Fruit fly (Drosophila melanogaster) whole organism, wandering third instar larva: ENCODE results near the gene CG2147.

Source experiments
- Abd-B ChIP-seq: fragments of >200 bp; optimal IDR thresholded peaks from 2 replicates; lab custom pipeline; 2017; ENCODE audit warnings: missing biosample characterization, missing genetic modification characterization
- CG32264 ChIP-seq: fragments of 200-800 bp; sonication (Bioruptor generic); optimal IDR thresholded peaks from 2 replicates; lab custom pipeline; 2016; ENCODE audit warnings: missing biosample characterization, missing genetic modification characterization
- CG9705 ChIP-seq: fragments of 200-800 bp; sonication (Bioruptor generic); optimal IDR thresholded peaks from 2 replicates; lab custom pipeline; 2018; ENCODE audit warnings: missing biosample characterization, mild to moderate bottlenecking, missing genetic modification characterization
- Dfd ChIP-seq: fragments of >200 bp; optimal IDR thresholded peaks from 2 replicates; lab custom pipeline; 2017; ENCODE audit warnings: missing biosample characterization, missing genetic modification characterization
- Dif ChIP-seq: fragments of 200-275, 200-300 bp; sonication (Bioruptor generic); optimal IDR thresholded peaks from 2 replicates; lab custom pipeline; 2018; ENCODE audit warnings: missing biosample characterization, missing genetic modification characterization; ENCODE audit not compliant: partially characterized antibody
- GATAd ChIP-seq: sonication (Bioruptor generic); optimal IDR thresholded peaks from 2 replicates; lab custom pipeline; 2016; ENCODE audit warnings: missing biosample characterization, missing genetic modification characterization
- HLH106 ChIP-seq: fragments of 200-800 bp; optimal IDR thresholded peaks from 3 replicates; lab custom pipeline; 2019; ENCODE audit warnings: missing biosample characterization, mild to moderate bottlenecking, missing genetic modification characterization, moderate library complexity
- Hnf4 ChIP-seq: fragments of 200-800 bp; sonication (Bioruptor generic); optimal IDR thresholded peaks from 2 replicates; lab custom pipeline; 2016; ENCODE audit warnings: missing biosample characterization, mild to moderate bottlenecking, missing genetic modification characterization
- Hr78 ChIP-seq: fragments of >200 bp; optimal IDR thresholded peaks from 2 replicates; lab custom pipeline; 2017; ENCODE audit warnings: missing biosample characterization, missing genetic modification characterization
- Hr83 ChIP-seq: fragments of 200-300 bp; sonication (Bioruptor generic); optimal IDR thresholded peaks from 2 replicates; lab custom pipeline; 2016; ENCODE audit warnings: missing biosample characterization, mild to moderate bottlenecking, missing genetic modification characterization, moderate library complexity; ENCODE audit not compliant: poor library complexity, severe bottlenecking
- Jra ChIP-seq: sonication (Bioruptor generic); optimal IDR thresholded peaks from 2 replicates; lab custom pipeline; 2016; ENCODE audit warnings: missing biosample characterization, missing genetic modification characterization
- Mio ChIP-seq: sonication (Bioruptor generic); optimal IDR thresholded peaks from 2 replicates; lab custom pipeline; 2016; ENCODE audit warnings: missing biosample characterization, missing genetic modification characterization
- Myc ChIP-seq: fragments of >200 bp; optimal IDR thresholded peaks from 2 replicates; lab custom pipeline; 2017
- N ChIP-seq: fragments of >200 bp; optimal IDR thresholded peaks from 2 replicates; lab custom pipeline; 2018; ENCODE audit warnings: missing biosample characterization, missing external identifiers, missing genetic modification characterization
- OdsH ChIP-seq: fragments of 200-800 bp; sonication (Bioruptor generic); optimal IDR thresholded peaks from 2 replicates; lab custom pipeline; 2016; ENCODE audit warnings: missing biosample characterization, mild to moderate bottlenecking, missing genetic modification characterization
- Rel ChIP-seq, 2 experiments: fragments of 200-800 bp; sonication (Bioruptor generic) in 1 of 2; optimal IDR thresholded peaks; 2 replicates in 1 of 2; 3 replicates in 1 of 2; lab custom pipeline; 2016 to 2019; ENCODE audit warnings: mild to moderate bottlenecking in 2 of 2, missing biosample characterization in 2 of 2, missing genetic modification characterization in 2 of 2, moderate library complexity in 1 of 2
- Sp1 ChIP-seq: fragments of 200-800 bp; sonication (Bioruptor generic); optimal IDR thresholded peaks from 3 replicates; lab custom pipeline; 2019; ENCODE audit warnings: missing biosample characterization, mild to moderate bottlenecking, missing genetic modification characterization, moderate library complexity
- Vsx2 ChIP-seq: fragments of 200-300, 225-300 bp; sonication (Bioruptor generic); optimal IDR thresholded peaks from 2 replicates; lab custom pipeline; 2018; ENCODE audit warnings: missing biosample characterization, missing genetic modification characterization; ENCODE audit not compliant: partially characterized antibody
- br ChIP-seq: fragments of 200-800 bp; sonication (Bioruptor generic); optimal IDR thresholded peaks from 2 replicates; lab custom pipeline; 2016; ENCODE audit warnings: missing biosample characterization, missing genetic modification characterization
- brk ChIP-seq: fragments of 200-800 bp; sonication (Bioruptor generic); optimal IDR thresholded peaks from 2 replicates; lab custom pipeline; 2016; ENCODE audit warnings: missing biosample characterization, mild to moderate bottlenecking, missing genetic modification characterization
- dl ChIP-seq, 2 experiments: fragments of 175-275, 200-275 bp in 1 of 2; fragments of 200-275 bp in 1 of 2; sonication (Bioruptor generic); optimal IDR thresholded peaks; lab custom pipeline; 2018; ENCODE audit warnings: mild to moderate bottlenecking in 2 of 2, missing biosample characterization in 2 of 2, missing genetic modification characterization in 2 of 2, moderate library complexity in 2 of 2; ENCODE audit not compliant: partially characterized antibody in 2 of 2, insufficient read depth in 1 of 2
- dmrt93B ChIP-seq: fragments of 200-800 bp; sonication (Bioruptor generic); optimal IDR thresholded peaks from 2 replicates; lab custom pipeline; 2018; ENCODE audit warnings: missing biosample characterization, mild to moderate bottlenecking, missing genetic modification characterization
- dsf ChIP-seq: sonication (Bioruptor generic); optimal IDR thresholded peaks from 2 replicates; lab custom pipeline; 2016; ENCODE audit warnings: missing biosample characterization, missing genetic modification characterization, borderline replicate concordance
- ey ChIP-seq: fragments of 200-800 bp; sonication (Bioruptor generic); optimal IDR thresholded peaks from 2 replicates; lab custom pipeline; 2016; ENCODE audit warnings: missing biosample characterization, missing genetic modification characterization
- foxo ChIP-seq, 2 experiments: fragments of 200-800 bp; sonication (Bioruptor generic); optimal IDR thresholded peaks; 2 replicates in 1 of 2; 3 replicates in 1 of 2; lab custom pipeline; 2016 to 2017; ENCODE audit warnings: missing biosample characterization in 2 of 2, missing genetic modification characterization in 2 of 2
- fru ChIP-seq: fragments of 200-800 bp; sonication (Bioruptor generic); optimal IDR thresholded peaks from 3 replicates; lab custom pipeline; 2016; ENCODE audit warnings: missing biosample characterization, mild to moderate bottlenecking, missing genetic modification characterization
- h ChIP-seq: fragments of 200-800 bp; sonication (Bioruptor generic); optimal IDR thresholded peaks from 3 replicates; lab custom pipeline; 2016; ENCODE audit warnings: missing biosample characterization, mild to moderate bottlenecking, missing genetic modification characterization
- jim ChIP-seq: fragments of 175-275, 200-325 bp; sonication (Bioruptor generic); optimal IDR thresholded peaks from 2 replicates; lab custom pipeline; 2016; ENCODE audit warnings: missing biosample characterization, mild to moderate bottlenecking, missing genetic modification characterization
- lola ChIP-seq: fragments of >200 bp; optimal IDR thresholded peaks from 2 replicates; lab custom pipeline; 2017; ENCODE audit warnings: missing biosample characterization, missing genetic modification characterization
- pan ChIP-seq: fragments of >200 bp; optimal IDR thresholded peaks from 2 replicates; lab custom pipeline; 2017
- psq ChIP-seq: fragments of 200-800 bp; sonication (Bioruptor generic); optimal IDR thresholded peaks from 3 replicates; lab custom pipeline; 2017; ENCODE audit warnings: missing biosample characterization, mild to moderate bottlenecking, missing genetic modification characterization, moderate library complexity
- rgr ChIP-seq: fragments of 200-800 bp; sonication (Bioruptor generic); optimal IDR thresholded peaks from 3 replicates; lab custom pipeline; 2016; ENCODE audit warnings: missing biosample characterization, mild to moderate bottlenecking, missing genetic modification characterization
- sage ChIP-seq: fragments of 200-800 bp; sonication (Bioruptor generic); optimal IDR thresholded peaks from 2 replicates; lab custom pipeline; 2016; ENCODE audit warnings: missing biosample characterization, mild to moderate bottlenecking, missing genetic modification characterization
- sv ChIP-seq: fragments of 200-800 bp; sonication (Bioruptor generic); optimal IDR thresholded peaks from 3 replicates; lab custom pipeline; 2016; ENCODE audit warnings: missing biosample characterization, missing genetic modification characterization
- tai ChIP-seq: sonication (Bioruptor generic); optimal IDR thresholded peaks from 2 replicates; lab custom pipeline; 2016; ENCODE audit warnings: missing biosample characterization, missing genetic modification characterization
- usp ChIP-seq: fragments of >200 bp; optimal IDR thresholded peaks from 2 replicates; lab custom pipeline; 2017; ENCODE audit warnings: missing biosample characterization, missing genetic modification characterization
- woc ChIP-seq: sonication (Bioruptor generic); optimal IDR thresholded peaks from 2 replicates; lab custom pipeline; 2016; ENCODE audit warnings: missing biosample characterization, mild to moderate bottlenecking, missing genetic modification characterization

Gene CG2147

dm6 chrX:8227942-8228341 is 12.5 kb upstream of the CG2147 start:
- TF ChIP-seq dl (GFP tag; optimal IDR thresholded peaks at IDR 0.05; lab: Kevin White, UChicago; ENCODE audit: insufficient read depth in 1 of 2, partially characterized antibody in 2 of 2) (no peak), Myc (lab: Kevin White, UChicago) (peak; percentile 79), Hnf4 (GFP tag; lab: Kevin White, UChicago) (no peak), lola (GFP tag; lab: Kevin White, UChicago) (no peak), Dfd (no peak), Dif (GFP tag; lab: Kevin White, UChicago) (no peak)

DNA sequence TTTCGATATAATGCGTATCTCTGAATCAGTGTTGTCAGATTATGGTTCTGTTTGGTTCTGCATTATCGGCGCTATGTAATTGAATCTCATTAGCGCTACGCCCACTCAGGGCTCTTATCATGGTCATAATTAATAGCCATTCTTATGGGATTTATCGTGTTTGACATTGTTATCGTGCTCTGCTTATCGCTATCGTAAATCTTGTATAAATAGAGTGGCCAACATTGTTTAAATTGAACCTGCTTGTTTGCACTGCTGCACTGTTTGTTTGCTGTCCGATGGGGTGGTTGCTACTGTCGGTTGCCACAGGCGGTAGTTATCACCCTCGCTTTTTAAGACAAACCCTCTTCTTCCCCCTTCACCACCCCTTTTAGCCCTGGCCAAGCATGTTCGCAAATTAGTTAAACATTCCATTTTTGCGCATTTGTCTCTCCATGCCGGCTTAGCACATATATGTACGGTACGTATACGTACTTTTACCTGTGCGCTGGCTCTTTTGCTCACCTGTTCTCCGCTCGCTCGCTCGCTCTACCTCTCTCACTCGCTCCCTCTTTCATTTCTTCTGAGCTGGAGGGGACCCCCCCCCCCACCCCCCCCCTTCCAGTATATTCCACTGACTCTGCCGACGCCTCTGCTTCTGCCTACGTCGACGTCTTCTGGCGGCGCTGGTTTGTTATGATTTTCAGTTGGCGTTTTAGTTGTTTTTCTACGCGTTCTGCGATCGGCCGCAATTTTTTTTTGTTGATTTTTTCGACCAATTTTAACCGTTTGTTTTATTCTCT is 10.4 kb upstream of the CG2147 start:
- TF ChIP-seq Dif (GFP tag; lab: Kevin White, UChicago) = no peak
- peak; percentile 54 for TF ChIP-seq psq (GFP tag; lab: Kevin White, UChicago)
- TF ChIP-seq lola (GFP tag; lab: Kevin White, UChicago) = no peak
- no peak for TF ChIP-seq Mio (GFP tag; lab: Kevin White, UChicago)
- TF ChIP-seq ey = no peak
- no peak for TF ChIP-seq pan (lab: Kevin White, UChicago)
- TF ChIP-seq woc (GFP tag; lab: Kevin White, UChicago) = no peak
- TF ChIP-seq br (GFP tag; lab: Kevin White, UChicago) = peak; percentile 33
- TF ChIP-seq Hr83 (GFP tag; lab: Kevin White, UChicago) = peak; percentile 72
- TF ChIP-seq Hr78 = no peak
- peak; percentile 46 for TF ChIP-seq rgr
- no peak for TF ChIP-seq jim (GFP tag; lab: Kevin White, UChicago)
- peak; percentile 0 for TF ChIP-seq Dfd
- TF ChIP-seq usp (GFP tag; lab: Kevin White, UChicago) = no peak
- TF ChIP-seq Sp1 = no peak
- no peak for TF ChIP-seq dsf (GFP tag; lab: Kevin White, UChicago)
- peak; percentile 25 for TF ChIP-seq Rel (GFP tag; optimal IDR thresholded peaks at IDR 0.05; lab: Kevin White, UChicago)
- no peak for TF ChIP-seq Rel (tag; optimal IDR thresholded peaks at IDR 0.05; lab: Kevin White, UChicago)
- TF ChIP-seq dmrt93B (GFP tag; lab: Kevin White, UChicago) = no peak
- TF ChIP-seq GATAd (GFP tag; lab: Kevin White, UChicago) = no peak
- no peak for TF ChIP-seq tai (GFP tag; lab: Kevin White, UChicago)
- peak in 1 of 2 experiments; percentile 34 for TF ChIP-seq dl (GFP tag; optimal IDR thresholded peaks at IDR 0.05; lab: Kevin White, UChicago; ENCODE audit: insufficient read depth in 1 of 2, partially characterized antibody in 2 of 2)
- TF ChIP-seq Hnf4 (GFP tag; lab: Kevin White, UChicago) = peak; percentile 38
- TF ChIP-seq CG9705 (GFP tag; lab: Kevin White, UChicago) = no peak
- TF ChIP-seq HLH106 = no peak
- TF ChIP-seq foxo (GFP tag; optimal IDR thresholded peaks at IDR 0.05; lab: Kevin White, UChicago) = peak in 1 of 2 experiments; percentile 33
- TF ChIP-seq Jra (GFP tag; lab: Kevin White, UChicago) = no peak
- peak; percentile 41 for TF ChIP-seq OdsH
- no peak for TF ChIP-seq Myc (lab: Kevin White, UChicago)
- TF ChIP-seq brk (GFP tag; lab: Kevin White, UChicago) = no peak
- TF ChIP-seq fru = peak; percentile 32
- TF ChIP-seq Vsx2 (GFP tag; lab: Kevin White, UChicago) = no peak
- TF ChIP-seq sage (GFP tag; lab: Kevin White, UChicago) = no peak
- TF ChIP-seq h (GFP tag; lab: Kevin White, UChicago) = peak; percentile 38
- no peak for TF ChIP-seq N (GFP tag; lab: Kevin White, UChicago)
- no peak for TF ChIP-seq Abd-B (GFP tag; lab: Kevin White, UChicago)
- no peak for TF ChIP-seq sv
- no peak for TF ChIP-seq CG32264 (GFP tag; lab: Kevin White, UChicago)
